In the genomic region with DNA sequence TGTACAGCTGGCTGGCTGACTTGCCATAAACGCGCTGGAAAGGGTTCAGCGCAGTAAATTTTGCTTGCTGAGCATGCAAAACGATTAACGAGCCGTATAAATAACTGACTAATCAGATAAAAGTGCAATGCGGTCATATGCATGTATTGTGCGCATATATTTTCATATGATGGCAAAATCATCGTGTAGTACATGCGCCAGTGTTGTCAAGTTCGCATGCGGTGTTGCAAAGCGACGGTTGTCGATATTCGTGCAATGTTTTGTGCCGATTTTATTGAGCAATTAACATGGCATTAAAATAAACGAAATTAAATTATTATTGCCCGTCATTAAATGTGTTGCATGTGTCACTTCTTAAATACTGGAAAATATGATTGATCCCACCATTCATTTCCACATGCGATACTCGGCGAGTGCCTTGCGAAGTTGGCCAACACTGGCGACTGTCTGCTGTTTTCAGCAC, we compare ENCODE assay signal across 5 fruit fly cellular contexts.
TF ChIP-seq lines count a peak whose summit lies in the region.

No protein-coding gene starts in this region.

TF ChIP-seq in whole organism, adult, 20 proteins besides CTCF, POLR2A, EP300 and RAD21 (continued from another document):
- peak; percentile 87 for TF ChIP-seq Clk (GFP tag; optimal IDR thresholded peaks at IDR 0.05; lab: Kevin White, UChicago)
- peak; percentile 82 for TF ChIP-seq pad (GFP tag; optimal IDR thresholded peaks at IDR 0.05; lab: Kevin White, UChicago)
- TF ChIP-seq toe (GFP tag; optimal IDR thresholded peaks at IDR 0.05; lab: Kevin White, UChicago): peak; percentile 93
TF ChIP-seq in whole organism, adult: peak in this region for 18.

TF ChIP-seq in whole organism, embryonic, 481 proteins besides CTCF, POLR2A, EP300 and RAD21 (continued from another document and continues in another):
- peak; percentile 60 for TF ChIP-seq Oli (tag; optimal IDR thresholded peaks at IDR 0.05; lab: Kevin White, UChicago)
- peak; percentile 64; the same call in 1 of the 3 replicates for TF ChIP-seq otp (GFP tag; IDR thresholded peaks at IDR 0.05; lab: Robert Waterston, UW)
- TF ChIP-seq CG14441 (GFP tag; IDR thresholded peaks at IDR 0.05; lab: Robert Waterston, UW): peak; percentile 68
- TF ChIP-seq Dip3 (GFP tag; optimal IDR thresholded peaks at IDR 0.05; lab: Kevin White, UChicago): peak; percentile 87
- TF ChIP-seq H15 (GFP tag; IDR thresholded peaks at IDR 0.05; lab: Robert Waterston, UW): peak; percentile 75; the same call in 1 of the 3 replicates
- peak; percentile 43 for TF ChIP-seq CG2116 (GFP tag; optimal IDR thresholded peaks at IDR 0.05; lab: Kevin White, UChicago)
- TF ChIP-seq Antp (GFP tag; optimal IDR thresholded peaks at IDR 0.05; lab: Kevin White, UChicago): peak; percentile 89
- TF ChIP-seq schlank (tag; optimal IDR thresholded peaks at IDR 0.05; lab: Kevin White, UChicago): peak; percentile 69
- peak; percentile 63 to 89 for TF ChIP-seq Pdp1 (GFP tag; optimal IDR thresholded peaks at IDR 0.05; lab: Kevin White, UChicago)
- peak; percentile 62; the same call in 1 of the 3 replicates for TF ChIP-seq CG6175 (GFP tag; IDR thresholded peaks at IDR 0.05; lab: Robert Waterston, UW)
- peak; percentile 56 for TF ChIP-seq luna (GFP tag; optimal IDR thresholded peaks at IDR 0.05; lab: Kevin White, UChicago)
- peak; percentile 56 for TF ChIP-seq CG13424 (tag; optimal IDR thresholded peaks at IDR 0.05; lab: Kevin White, UChicago)
- peak; percentile 48; the same call in 1 of the 2 replicates for TF ChIP-seq seq (GFP tag; IDR thresholded peaks at IDR 0.05; lab: Robert Waterston, UW)
- peak; percentile 74 for TF ChIP-seq ewg (GFP tag; optimal IDR thresholded peaks at IDR 0.05; lab: Kevin White, UChicago)
- TF ChIP-seq crc (GFP tag; optimal IDR thresholded peaks at IDR 0.05; lab: Kevin White, UChicago): peak; percentile 72
- TF ChIP-seq stc (GFP tag; IDR thresholded peaks at IDR 0.05; lab: Robert Waterston, UW): peak; percentile 58
- no peak for TF ChIP-seq CG11504 (tag; optimal IDR thresholded peaks at IDR 0.05; lab: Kevin White, UChicago)
- TF ChIP-seq nau (GFP tag; optimal IDR thresholded peaks at IDR 0.05; lab: Kevin White, UChicago): no peak
- no peak for TF ChIP-seq CG5953 (GFP tag; IDR thresholded peaks at IDR 0.05; lab: Robert Waterston, UW)
- TF ChIP-seq nom (GFP tag; optimal IDR thresholded peaks at IDR 0.05; lab: Kevin White, UChicago): peak; percentile 41
- TF ChIP-seq Ptx1 (GFP tag; IDR thresholded peaks at IDR 0.05; lab: Robert Waterston, UW): peak; percentile 83
- peak; percentile 87 for TF ChIP-seq jumu (GFP tag; optimal IDR thresholded peaks at IDR 0.05; lab: Kevin White, UChicago)
- TF ChIP-seq CG15601 (tag; optimal IDR thresholded peaks at IDR 0.05; lab: Kevin White, UChicago): peak; percentile 15
- TF ChIP-seq repo (GFP tag; optimal IDR thresholded peaks at IDR 0.05; lab: Kevin White, UChicago): peak; percentile 81
- TF ChIP-seq CG9609 (GFP tag; optimal IDR thresholded peaks at IDR 0.05; lab: Kevin White, UChicago): peak; percentile 84
- TF ChIP-seq CG4707 (GFP tag; optimal IDR thresholded peaks at IDR 0.05; lab: Kevin White, UChicago): no peak
- peak; percentile 59 for TF ChIP-seq sna (GFP tag; IDR thresholded peaks at IDR 0.05; lab: Robert Waterston, UW; ENCODE audit: partially characterized antibody)
- TF ChIP-seq CG4282 (GFP tag; optimal IDR thresholded peaks at IDR 0.05; lab: Kevin White, UChicago): peak; percentile 78
- TF ChIP-seq Sox102F (GFP tag; optimal IDR thresholded peaks at IDR 0.05; lab: Kevin White, UChicago): no peak
- no peak for TF ChIP-seq pfk (GFP tag; optimal IDR thresholded peaks at IDR 0.05; lab: Kevin White, UChicago)

TF ChIP-seq in whole organism, prepupa, 60 proteins besides CTCF, POLR2A, EP300 and RAD21 (continued from another document and continues in another):
- no peak for TF ChIP-seq dsx (GFP tag; optimal IDR thresholded peaks at IDR 0.05; lab: Kevin White, UChicago; ENCODE audit: poor library complexity, severe bottlenecking)
- TF ChIP-seq Hr4 (GFP tag; optimal IDR thresholded peaks at IDR 0.05; lab: Kevin White, UChicago): peak; percentile 80
- TF ChIP-seq esn (GFP tag; optimal IDR thresholded peaks at IDR 0.05; lab: Kevin White, UChicago): peak; percentile 87
- peak; percentile 93 for TF ChIP-seq svp (GFP tag; lab: Kevin White, UChicago)
- TF ChIP-seq Hr39 (GFP tag; optimal IDR thresholded peaks at IDR 0.05; lab: Kevin White, UChicago): peak; percentile 90
- peak; percentile 80 for TF ChIP-seq achi (GFP tag; optimal IDR thresholded peaks at IDR 0.05; lab: Kevin White, UChicago)
- peak; percentile 30 for TF ChIP-seq CG6854 (GFP tag; optimal IDR thresholded peaks at IDR 0.05; lab: Kevin White, UChicago)
- peak; percentile 68 for TF ChIP-seq Lpt (GFP tag; optimal IDR thresholded peaks at IDR 0.05; lab: Kevin White, UChicago)
- no peak for TF ChIP-seq CG32006 (GFP tag; optimal IDR thresholded peaks at IDR 0.05; lab: Kevin White, UChicago)
- TF ChIP-seq Ets21C (GFP tag; optimal IDR thresholded peaks at IDR 0.05; lab: Kevin White, UChicago): peak; percentile 81
- TF ChIP-seq Gug (GFP tag; IDR thresholded peaks at IDR 0.05; lab: Robert Waterston, UW): peak; percentile 54
- peak; percentile 81 for TF ChIP-seq CG6792 (GFP tag; optimal IDR thresholded peaks at IDR 0.05; lab: Kevin White, UChicago)
- TF ChIP-seq lz (GFP tag; optimal IDR thresholded peaks at IDR 0.05; lab: Kevin White, UChicago): peak; percentile 88
- TF ChIP-seq CG3032 (tag; optimal IDR thresholded peaks at IDR 0.05; lab: Kevin White, UChicago): peak; percentile 72
- peak; percentile 53 for TF ChIP-seq Hr38 (GFP tag; optimal IDR thresholded peaks at IDR 0.05; lab: Kevin White, UChicago)
- TF ChIP-seq Sox102F (GFP tag; optimal IDR thresholded peaks at IDR 0.05; lab: Kevin White, UChicago): peak; percentile 85
- TF ChIP-seq CG6276 (GFP tag; optimal IDR thresholded peaks at IDR 0.05; lab: Kevin White, UChicago): no peak
- peak; percentile 39 for TF ChIP-seq CG9139 (GFP tag; optimal IDR thresholded peaks at IDR 0.05; lab: Kevin White, UChicago)
- peak; percentile 64 for TF ChIP-seq fd85E (GFP tag; optimal IDR thresholded peaks at IDR 0.05; lab: Kevin White, UChicago)
- peak; percentile 88 for TF ChIP-seq CG31627 (GFP tag; optimal IDR thresholded peaks at IDR 0.05; lab: Kevin White, UChicago)
- no peak for TF ChIP-seq CG3919 (GFP tag; optimal IDR thresholded peaks at IDR 0.05; lab: Kevin White, UChicago)
- TF ChIP-seq CG8632 (GFP tag; optimal IDR thresholded peaks at IDR 0.05; lab: Kevin White, UChicago): peak; percentile 70
- TF ChIP-seq CG8119 (GFP tag; IDR thresholded peaks at IDR 0.05; lab: Robert Waterston, UW): peak; percentile 58
- TF ChIP-seq net (GFP tag; optimal IDR thresholded peaks at IDR 0.05; lab: Kevin White, UChicago): peak; percentile 75
- TF ChIP-seq CG11762 (GFP tag; optimal IDR thresholded peaks at IDR 0.05; lab: Kevin White, UChicago; ENCODE audit: insufficient read depth): peak; percentile 78
- TF ChIP-seq acj6 (GFP tag; optimal IDR thresholded peaks at IDR 0.05; lab: Kevin White, UChicago): peak; percentile 85
- TF ChIP-seq Blimp-1 (GFP tag; optimal IDR thresholded peaks at IDR 0.05; lab: Kevin White, UChicago): peak; percentile 38
- TF ChIP-seq CG8319 (GFP tag; optimal IDR thresholded peaks at IDR 0.05; lab: Kevin White, UChicago): peak; percentile 61
- peak; percentile 83 for TF ChIP-seq Eip75B (GFP tag; optimal IDR thresholded peaks at IDR 0.05; lab: Kevin White, UChicago)
- peak; percentile 71 for TF ChIP-seq Sox15 (GFP tag; optimal IDR thresholded peaks at IDR 0.05; lab: Kevin White, UChicago)
- no peak for TF ChIP-seq CG1621 (tag; optimal IDR thresholded peaks at IDR 0.05; lab: Kevin White, UChicago)

TF ChIP-seq in whole organism, pupa, 21 proteins besides CTCF, POLR2A, EP300 and RAD21 (continued from another document):
- peak; percentile 70; the same call in 2 of the 3 replicates for TF ChIP-seq CG4496 (GFP tag; IDR thresholded peaks at IDR 0.05; lab: Robert Waterston, UW)

TF ChIP-seq in whole organism, wandering third instar larva, 38 proteins besides CTCF, POLR2A, EP300 and RAD21 (continued from another document):
- TF ChIP-seq Rel (GFP tag; optimal IDR thresholded peaks at IDR 0.05; lab: Kevin White, UChicago): no peak
- peak; percentile 81 for TF ChIP-seq Rel (tag; optimal IDR thresholded peaks at IDR 0.05; lab: Kevin White, UChicago)
- TF ChIP-seq CG9705 (GFP tag; optimal IDR thresholded peaks at IDR 0.05; lab: Kevin White, UChicago): peak; percentile 80
- TF ChIP-seq OdsH (GFP tag; optimal IDR thresholded peaks at IDR 0.05; lab: Kevin White, UChicago): peak; percentile 85
- no peak for TF ChIP-seq Dfd (GFP tag; optimal IDR thresholded peaks at IDR 0.05; lab: Kevin White, UChicago)
- TF ChIP-seq Dif (GFP tag; optimal IDR thresholded peaks at IDR 0.05; lab: Kevin White, UChicago; ENCODE audit: partially characterized antibody): no peak
- peak; percentile 54 for TF ChIP-seq sv (GFP tag; optimal IDR thresholded peaks at IDR 0.05; lab: Kevin White, UChicago)
- TF ChIP-seq Sp1 (GFP tag; optimal IDR thresholded peaks at IDR 0.05; lab: Kevin White, UChicago): peak; percentile 71
- TF ChIP-seq rgr (GFP tag; optimal IDR thresholded peaks at IDR 0.05; lab: Kevin White, UChicago): peak; percentile 91
- no peak for TF ChIP-seq tai (GFP tag; optimal IDR thresholded peaks at IDR 0.05; lab: Kevin White, UChicago)
- no peak for TF ChIP-seq N (GFP tag; optimal IDR thresholded peaks at IDR 0.05; lab: Kevin White, UChicago)
- no peak for TF ChIP-seq dl (GFP tag; optimal IDR thresholded peaks at IDR 0.05; lab: Kevin White, UChicago; ENCODE audit: insufficient read depth in 1 of 2, partially characterized antibody in 2 of 2)
- TF ChIP-seq sage (GFP tag; optimal IDR thresholded peaks at IDR 0.05; lab: Kevin White, UChicago): peak; percentile 81
- peak; percentile 81 for TF ChIP-seq psq (GFP tag; optimal IDR thresholded peaks at IDR 0.05; lab: Kevin White, UChicago)
- peak; percentile 90 for TF ChIP-seq br (GFP tag; optimal IDR thresholded peaks at IDR 0.05; lab: Kevin White, UChicago)
- TF ChIP-seq Jra (GFP tag; optimal IDR thresholded peaks at IDR 0.05; lab: Kevin White, UChicago): peak; percentile 89
- TF ChIP-seq HLH106 (tag; optimal IDR thresholded peaks at IDR 0.05; lab: Kevin White, UChicago): peak; percentile 79
- TF ChIP-seq brk (GFP tag; optimal IDR thresholded peaks at IDR 0.05; lab: Kevin White, UChicago): peak; percentile 88
- peak; percentile 95 for TF ChIP-seq Hnf4 (GFP tag; optimal IDR thresholded peaks at IDR 0.05; lab: Kevin White, UChicago)
